Worm (Caenorhabditis elegans) whole organism, dauer: ENCODE data around the gene C16A3.5.

Experiments used
- unc-62 ChIP-seq: sonication (generic microtip); optimal IDR thresholded peaks from 2 replicates; lab custom pipeline; 2017; ENCODE audit warnings: missing biosample characterization, missing genetic modification reagents, missing genetic modification characterization

The C16A3.5 gene

DNA sequence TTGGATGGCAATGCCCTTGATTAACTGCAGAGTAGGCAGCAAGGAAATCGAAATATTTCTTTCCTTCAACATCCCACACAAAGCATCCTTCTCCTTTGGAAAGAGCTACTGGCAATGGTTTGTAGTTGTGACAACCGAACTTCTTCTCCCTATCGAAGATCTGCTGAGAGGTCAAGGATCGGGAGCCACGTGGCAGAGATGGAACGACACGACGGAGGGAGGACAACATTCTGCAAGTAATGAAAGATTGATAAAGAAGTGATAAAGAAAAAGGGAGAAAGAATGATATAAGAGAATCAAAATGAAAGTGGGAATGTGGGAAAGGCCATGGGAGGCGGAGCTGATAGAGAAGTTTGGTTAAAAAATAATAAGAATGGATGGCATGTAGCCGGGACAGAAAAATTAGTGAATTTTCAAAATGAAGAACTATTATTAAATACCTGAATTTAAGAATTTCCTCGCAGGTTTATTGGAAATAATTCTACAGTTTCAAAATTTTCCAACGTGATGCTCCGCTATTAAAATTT lies 15.2 kb downstream of the C16A3.5 start, which contains the start of gene oatr-1:
TSS of gene oatr-1 (minus strand) at position 477 of the 527 bp plus-strand sequence.
- TF ChIP-seq unc-62 (GFP tag; lab: Kevin White, UChicago): no peak

DNA sequence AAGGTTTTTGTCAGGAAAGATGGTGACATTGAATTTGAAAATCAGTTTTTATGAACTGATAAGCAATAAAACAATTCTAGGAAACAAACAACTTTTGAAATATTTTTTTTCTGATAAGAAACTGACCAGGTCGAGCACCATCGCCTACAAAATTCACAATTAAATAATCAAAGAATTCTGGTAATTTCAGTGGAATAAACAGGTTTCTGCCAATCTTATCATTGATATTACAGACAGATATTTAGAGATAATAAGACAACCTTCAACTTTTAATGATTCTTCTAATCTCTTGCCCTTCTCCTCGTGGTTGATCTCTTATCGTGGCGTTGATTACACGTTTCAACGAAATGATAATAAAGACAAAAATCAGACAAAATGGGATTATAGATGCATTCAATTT lies 15.8 kb downstream of the C16A3.5 start:
- TF ChIP-seq unc-62 (GFP tag; lab: Kevin White, UChicago): no peak

DNA sequence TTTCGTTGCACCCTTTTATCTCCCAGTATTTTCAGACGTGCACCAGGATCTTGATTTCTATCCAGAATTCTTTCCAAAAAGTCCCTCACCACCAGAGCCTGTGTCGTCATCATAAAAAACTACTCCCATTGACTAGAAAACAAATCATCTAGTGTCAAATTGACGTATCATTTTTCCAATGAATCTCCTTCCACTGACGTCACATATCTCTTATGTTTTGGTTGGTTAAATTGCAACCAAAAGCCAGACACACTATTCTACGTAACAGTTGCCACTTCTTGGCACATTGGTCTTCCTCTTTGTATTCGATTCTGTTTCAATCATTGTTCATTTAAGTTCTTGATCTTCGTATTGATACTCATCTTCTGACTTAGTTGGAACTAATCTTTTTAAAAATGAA lies 17.6 kb downstream of the C16A3.5 start:
- TF ChIP-seq unc-62 (GFP tag; lab: Kevin White, UChicago): no peak

DNA sequence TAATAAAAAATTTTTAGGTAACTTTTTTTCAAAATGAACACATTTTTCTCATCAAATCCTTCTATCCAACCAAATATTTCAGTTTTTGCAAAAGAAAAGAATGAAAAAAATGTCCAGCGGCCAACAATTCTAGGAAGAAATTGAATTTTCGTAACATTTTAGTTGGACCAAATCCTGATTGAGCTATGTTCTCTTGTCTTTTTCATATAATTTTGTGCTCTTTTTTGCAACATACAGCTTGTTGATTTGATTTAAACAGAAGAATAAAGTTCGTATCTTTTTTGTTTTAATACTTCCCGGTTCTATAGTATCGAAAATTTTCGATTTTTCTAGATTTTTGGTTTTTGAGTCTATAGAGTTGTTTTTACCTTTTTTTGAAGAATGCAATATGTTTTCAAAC lies 18.9 kb downstream of the C16A3.5 start:
- no peak for TF ChIP-seq unc-62 (GFP tag; lab: Kevin White, UChicago)

DNA sequence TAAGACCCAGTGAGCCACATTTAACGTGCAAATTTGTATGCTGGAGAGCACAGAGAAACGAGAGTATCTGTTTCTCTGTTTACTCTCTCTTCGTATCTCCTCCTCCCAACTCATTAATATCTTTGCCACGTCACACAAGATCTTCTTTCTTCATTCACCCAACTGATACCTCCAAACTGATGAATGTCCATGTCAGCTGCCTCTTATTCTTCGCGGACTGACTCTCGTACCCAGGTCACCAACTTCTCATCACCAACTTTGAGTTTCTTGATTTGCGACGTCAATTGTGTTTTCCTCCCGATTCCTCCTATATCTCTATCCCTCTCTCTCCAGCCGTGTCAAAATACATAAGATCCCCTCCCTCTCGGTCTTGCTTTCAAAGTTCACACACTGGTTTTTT lies 21.8 kb downstream of the C16A3.5 start:
- no peak for TF ChIP-seq unc-62 (GFP tag; lab: Kevin White, UChicago)

DNA sequence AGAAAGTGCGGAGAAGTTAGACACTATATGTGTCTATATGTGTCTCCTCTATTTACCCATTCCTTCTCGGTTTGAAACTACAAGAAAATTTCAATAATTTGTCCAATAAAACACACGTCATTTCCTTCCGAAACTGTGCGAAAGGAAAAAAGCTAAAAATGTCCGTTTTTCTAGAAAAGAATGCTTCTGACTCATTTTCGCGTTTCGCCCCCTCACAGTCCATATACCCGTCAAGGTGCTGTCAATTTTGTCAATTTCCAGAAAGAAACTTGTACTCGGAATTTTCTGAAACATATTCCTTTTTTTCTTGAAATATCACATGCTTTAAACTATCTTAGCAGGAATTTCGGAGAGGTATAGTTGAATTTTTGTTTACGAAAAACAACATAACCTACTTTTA lies 22.2 kb downstream of the C16A3.5 start:
- no peak for TF ChIP-seq unc-62 (GFP tag; lab: Kevin White, UChicago)

DNA sequence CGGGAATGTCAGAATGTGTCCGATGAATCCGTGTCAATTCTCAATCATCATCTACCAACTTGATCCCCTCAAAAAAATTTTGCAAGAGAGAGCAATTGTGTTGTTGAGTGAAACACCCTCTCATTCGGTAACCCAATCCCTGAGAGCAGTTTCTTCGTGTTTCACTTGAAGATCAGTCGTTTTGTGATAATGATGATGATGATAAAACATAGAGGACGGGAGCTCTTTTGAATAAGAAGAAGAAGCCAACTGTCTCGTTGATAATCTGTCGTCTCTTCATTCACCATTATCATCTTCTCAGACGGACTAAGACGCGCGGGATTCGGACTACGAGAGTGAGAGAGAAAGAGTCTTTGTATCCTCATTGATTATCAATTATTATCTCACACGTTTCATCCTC lies 24.5 kb downstream of the C16A3.5 start:
- no peak for TF ChIP-seq unc-62 (GFP tag; lab: Kevin White, UChicago)

DNA sequence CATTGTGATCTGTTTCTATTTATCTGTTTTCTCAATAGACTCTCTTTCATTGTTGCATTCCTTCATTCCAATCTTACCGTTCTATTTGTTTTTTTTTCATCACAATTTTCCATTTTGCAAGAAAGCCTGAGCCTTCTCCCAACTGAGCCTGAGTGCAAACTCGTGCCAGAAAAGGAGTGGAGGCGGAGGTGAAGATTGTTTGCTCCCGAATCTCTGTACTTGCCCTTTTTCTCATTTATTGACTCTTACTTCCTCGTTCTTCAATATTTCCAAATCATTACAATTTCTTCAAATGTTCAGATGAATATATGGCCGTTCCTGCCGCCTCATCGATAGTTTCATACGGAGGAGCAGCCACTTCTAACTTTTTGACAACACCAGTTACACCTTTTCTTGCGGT lies 26.3 kb downstream of the C16A3.5 start, which contains the start of gene let-756:
TSS of gene let-756 (plus strand) at position 301 of the 400 bp plus-strand sequence.
- no peak for TF ChIP-seq unc-62 (GFP tag; lab: Kevin White, UChicago)

DNA sequence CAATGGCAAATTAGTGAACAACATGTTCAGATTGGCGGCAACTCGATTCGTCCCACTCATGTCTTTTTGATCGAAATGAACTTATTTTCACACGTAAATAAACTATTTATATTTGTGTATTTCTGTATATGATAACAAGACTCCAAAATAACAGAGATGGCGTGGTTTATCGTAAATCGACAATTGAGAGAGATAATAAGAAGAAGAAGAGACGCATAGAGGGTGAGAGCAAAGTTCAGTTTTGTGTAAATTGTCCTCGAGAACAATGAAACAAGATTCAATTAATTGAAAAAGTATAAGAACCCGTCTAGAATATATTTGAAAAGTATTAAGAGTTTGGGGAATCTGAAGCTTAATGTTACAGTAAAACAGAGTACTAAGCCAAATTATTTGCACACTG lies 30.9 kb downstream of the C16A3.5 start:
- TF ChIP-seq unc-62 (GFP tag; lab: Kevin White, UChicago): no peak

DNA sequence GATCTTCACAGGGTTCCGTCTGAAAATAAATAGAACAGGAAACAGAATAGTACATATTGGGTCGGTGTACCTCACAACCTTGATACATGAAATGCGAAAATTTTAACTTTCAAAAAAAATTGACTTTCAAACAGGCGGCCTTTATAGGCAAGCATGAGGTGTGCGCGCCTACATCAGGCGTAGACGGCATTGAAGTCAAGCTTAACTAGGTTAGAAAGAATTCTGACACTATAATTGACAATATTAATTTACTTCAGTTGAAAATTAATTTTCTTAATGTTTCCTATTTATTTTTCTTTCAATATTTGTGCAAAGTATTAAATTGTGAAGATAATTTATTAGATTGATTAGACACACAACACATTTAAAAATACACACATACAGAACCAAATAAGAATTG lies 31.3 kb downstream of the C16A3.5 start, which contains the start of gene C05D11.5:
TSS of gene C05D11.5 (minus strand) at position 101 of the 400 bp plus-strand sequence.
- no peak for TF ChIP-seq unc-62 (GFP tag; lab: Kevin White, UChicago)

DNA sequence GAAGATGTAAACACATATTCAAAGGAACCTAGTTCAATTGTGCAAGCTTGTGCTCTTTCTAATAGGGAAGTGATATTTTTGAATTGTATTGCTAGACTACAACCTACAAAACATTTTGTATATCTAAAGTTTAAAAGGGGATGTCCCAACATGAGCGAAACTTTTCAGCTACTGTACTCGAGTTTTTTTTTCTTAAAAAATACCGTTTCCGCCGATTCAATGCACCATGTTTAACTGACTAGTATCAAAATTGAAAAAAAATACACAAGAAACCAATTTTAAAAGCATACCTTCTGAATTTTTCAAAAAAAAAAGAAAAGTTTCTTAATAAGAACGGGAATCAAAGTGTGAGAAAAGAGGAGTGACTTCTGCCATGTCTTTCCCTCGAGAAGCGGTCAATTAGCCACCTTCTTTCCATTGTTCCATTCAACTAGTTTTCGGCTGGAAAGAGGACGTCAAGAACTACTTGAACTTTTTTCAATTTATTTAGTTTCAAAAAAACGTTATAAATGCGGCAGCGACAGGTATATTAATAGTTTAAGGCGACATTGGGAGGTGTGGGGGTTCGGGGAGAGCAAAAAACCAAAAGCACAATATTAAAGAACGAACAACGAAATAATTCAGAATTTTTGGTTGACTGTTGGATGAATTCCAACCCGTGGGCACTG lies 34.9 kb downstream of the C16A3.5 start, which contains the start of gene nas-4:
TSS of gene nas-4 (minus strand) at position 351 of the 668 bp plus-strand sequence.
- no peak for TF ChIP-seq unc-62 (GFP tag; lab: Kevin White, UChicago)

DNA sequence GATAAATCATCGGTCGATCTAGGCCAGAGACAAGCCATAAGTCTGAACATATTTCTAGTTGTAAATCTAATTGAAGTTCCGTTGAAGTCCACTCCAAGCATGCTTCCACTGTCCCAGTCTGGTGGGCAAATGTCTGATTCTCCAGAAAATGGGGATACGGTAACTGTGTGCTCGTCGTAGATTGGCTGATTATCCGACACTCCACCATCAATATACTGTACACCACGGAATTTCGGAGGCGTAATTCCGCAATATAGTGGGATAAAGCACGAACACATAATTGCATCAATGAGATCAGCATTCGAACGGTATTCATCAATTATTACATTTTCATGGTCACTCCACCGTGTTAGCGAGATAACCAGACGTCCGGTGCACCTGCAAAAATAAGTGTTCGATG lies 37.7 kb downstream of the C16A3.5 start:
- no peak for TF ChIP-seq unc-62 (GFP tag; lab: Kevin White, UChicago)

DNA sequence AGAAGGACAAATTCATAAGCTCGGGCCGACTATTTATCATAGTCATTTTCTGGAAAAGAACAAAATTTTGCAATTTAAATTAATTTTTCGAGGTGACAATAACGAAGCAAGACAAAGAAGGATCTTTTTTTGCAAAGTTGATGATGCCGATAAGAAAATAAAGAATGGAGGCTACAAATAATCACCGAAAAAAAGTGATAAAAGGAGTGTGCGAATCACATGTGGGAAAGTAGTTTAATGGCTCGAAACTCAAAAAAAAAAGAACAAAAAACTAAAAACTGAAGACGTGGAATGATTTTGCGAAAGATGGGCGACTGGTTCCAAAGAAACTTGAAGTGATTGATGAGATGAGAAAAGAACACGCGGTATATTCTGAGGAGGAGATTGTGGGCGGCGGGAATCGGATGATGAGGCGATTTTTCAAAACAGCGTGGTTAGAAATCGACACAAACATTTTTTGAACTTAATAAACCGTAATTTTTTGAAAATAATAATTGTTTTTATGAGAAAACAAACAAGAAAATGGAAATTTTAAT lies 38.9 kb downstream of the C16A3.5 start, which contains the start of gene atgl-1:
TSS of gene atgl-1 (minus strand) at position 51 of the 536 bp plus-strand sequence.
- TF ChIP-seq unc-62 (GFP tag; lab: Kevin White, UChicago): no peak

DNA sequence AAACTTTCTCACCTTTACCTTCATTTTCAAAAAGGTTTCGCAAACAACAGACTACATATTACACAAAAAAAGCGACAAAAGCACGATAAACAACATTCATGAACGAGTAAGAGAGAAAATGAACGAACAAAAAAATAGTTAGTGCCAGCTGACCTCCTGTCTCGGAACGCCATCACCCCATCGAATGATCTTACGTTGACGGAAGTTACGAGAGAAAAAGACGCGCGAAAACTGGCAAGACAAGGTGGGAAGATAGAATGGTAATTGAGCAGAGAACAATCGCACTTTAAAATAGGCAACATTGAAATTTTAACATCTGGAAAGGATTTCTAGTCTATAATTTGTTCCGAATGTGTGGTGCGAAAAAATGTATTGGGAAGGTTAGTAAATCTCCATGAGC lies 39.6 kb downstream of the C16A3.5 start:
- no peak for TF ChIP-seq unc-62 (GFP tag; lab: Kevin White, UChicago)

DNA sequence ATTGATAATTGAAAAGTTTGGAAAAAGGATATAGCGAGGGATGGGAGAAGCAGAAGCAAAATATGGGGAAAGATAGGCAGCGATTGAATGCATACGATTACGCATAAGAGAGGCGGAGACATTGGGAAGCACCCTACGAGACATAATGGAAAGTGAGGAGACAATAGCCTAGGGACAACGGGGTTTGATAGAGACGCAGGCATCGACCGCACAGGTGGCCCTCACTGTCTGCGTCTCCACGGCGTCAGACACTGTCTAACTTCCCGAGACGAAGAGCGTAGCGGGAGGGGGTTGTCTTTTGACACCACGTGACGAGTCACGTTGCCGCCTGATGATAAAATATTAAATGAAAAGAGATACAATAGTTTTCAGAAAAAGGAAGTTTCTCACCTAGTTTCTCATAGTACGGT lies 40.4 kb downstream of the C16A3.5 start:
- no peak for TF ChIP-seq unc-62 (GFP tag; lab: Kevin White, UChicago)

DNA sequence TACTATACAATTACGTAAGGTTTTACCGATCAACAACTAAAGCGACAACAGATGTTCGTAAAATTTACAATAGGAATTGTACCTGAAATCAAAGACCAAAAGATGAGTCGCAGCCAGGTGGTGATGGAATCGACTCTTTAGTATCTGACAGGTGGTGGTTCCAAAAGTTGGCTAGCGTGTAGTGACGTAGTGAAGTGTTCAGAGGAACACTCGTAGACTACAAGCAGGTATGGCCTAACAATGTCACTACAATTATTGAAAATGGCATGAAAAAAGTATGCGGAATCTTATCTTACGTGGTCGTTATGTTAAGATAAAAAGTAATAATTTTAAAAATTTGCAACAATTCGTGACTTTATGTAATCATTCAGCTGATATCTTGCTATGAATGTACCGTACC lies 40.9 kb downstream of the C16A3.5 start:
- TF ChIP-seq unc-62 (GFP tag; lab: Kevin White, UChicago): no peak
